Worm (Caenorhabditis elegans): ENCODE results near the gene R13H4.7.
A peak's percentile ranks its signal among the peaks of the same experiment; 100 is the strongest.

Gene R13H4.7

ce11 chrV:11893975-11894374 is 25.9 kb upstream of the R13H4.7 start, which contains the start of gene K12G11.6:
K12G11.6 (plus strand) TSS chrV:11894331.
- TF ChIP-seq tbx-2 (tag; optimal IDR thresholded peaks at IDR 0.05), result no peak
- TF ChIP-seq lsy-2 (tag; optimal IDR thresholded peaks at IDR 0.05), result no peak
- no peak for TF ChIP-seq mab-9 (GFP tag; IDR thresholded peaks at IDR 0.05)
- TF ChIP-seq C04F5.9 (tag; optimal IDR thresholded peaks at IDR 0.05), result no peak
- TF ChIP-seq egl-13 (tag; optimal IDR thresholded peaks at IDR 0.05), result no peak
- no peak for TF ChIP-seq pag-3 (tag; optimal IDR thresholded peaks at IDR 0.05; ENCODE audit: borderline replicate concordance, insufficient read depth)
- no peak for TF ChIP-seq nhr-12 (tag; optimal IDR thresholded peaks at IDR 0.05)
- no peak for TF ChIP-seq nhr-77 (tag; optimal IDR thresholded peaks at IDR 0.05)
- no peak for TF ChIP-seq lin-15B (tag; optimal IDR thresholded peaks at IDR 0.05)

DNA sequence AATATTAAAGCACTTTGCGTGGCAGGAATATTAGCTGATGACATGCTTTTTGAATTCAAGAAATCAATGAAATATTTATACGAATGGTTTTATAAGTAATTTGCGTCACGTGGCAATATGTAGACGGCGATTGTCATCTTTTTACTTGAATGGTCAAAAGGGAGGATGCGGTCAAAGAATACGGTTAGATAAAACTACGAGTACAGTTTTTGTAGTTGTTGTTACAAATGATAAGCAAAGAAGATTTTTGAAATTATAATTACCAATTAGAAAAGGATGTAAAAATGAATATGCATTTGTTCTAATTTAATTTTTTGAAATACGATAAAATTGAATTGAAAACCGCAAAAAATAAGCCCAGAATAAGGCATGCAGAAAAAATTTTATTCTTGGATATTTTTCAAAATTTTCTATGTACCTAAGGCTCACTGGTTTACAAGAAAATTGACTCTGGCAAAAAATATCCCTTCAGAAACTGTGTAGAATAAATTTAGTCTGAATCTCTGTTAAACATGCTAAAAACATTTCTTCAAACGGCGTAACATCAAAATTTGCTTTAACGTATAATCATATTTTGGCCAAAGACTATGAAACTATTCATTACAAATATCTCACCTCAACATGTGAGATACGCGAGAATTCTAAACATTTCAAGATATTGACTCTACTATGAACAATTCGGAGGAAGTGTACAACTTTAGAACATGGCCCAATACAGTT is 23.3 kb upstream of the R13H4.7 start, which contains the start of the genes sodh-2 and srx-76:
TSS of gene sodh-2 (minus strand) at position 101 of the 720 bp plus-strand sequence.
TSS of gene srx-76 (plus strand) at position 670 of the 720 bp plus-strand sequence.
- TF ChIP-seq fkh-4 (tag; optimal IDR thresholded peaks at IDR 0.05; ENCODE audit: borderline replicate concordance) (no peak), hlh-4 (tag; optimal IDR thresholded peaks at IDR 0.05) (no peak), efl-3 (GFP tag; optimal IDR thresholded peaks at IDR 0.05) (no peak), nhr-20 (tag; optimal IDR thresholded peaks at IDR 0.05) (peak; percentile 33), efl-1 (optimal IDR thresholded peaks at IDR 0.05) (no peak), efl-1 (GFP tag; optimal IDR thresholded peaks at IDR 0.05 in 1 of 2) (peak in 1 of 2 experiments; percentile 47), ama-1 (optimal IDR thresholded peaks at IDR 0.05) (no peak), egl-27 (tag; optimal IDR thresholded peaks at IDR 0.05) (no peak), F16B12.6 (tag; optimal IDR thresholded peaks at IDR 0.05) (no peak), snpc-4 (tag; optimal IDR thresholded peaks at IDR 0.05) (no peak), lin-35 (GFP tag; optimal IDR thresholded peaks at IDR 0.05) (peak in 1 of 2 experiments; percentile 1)

- peak in 1 of 6 experiments; percentile 3 for TF ChIP-seq elt-3 (tag; optimal IDR thresholded peaks at IDR 0.05)
- peak; percentile 53 for TF ChIP-seq nhr-71 (tag; optimal IDR thresholded peaks at IDR 0.05)
- peak; percentile 40 for TF ChIP-seq nhr-20 (tag; optimal IDR thresholded peaks at IDR 0.05)
- peak; percentile 65 for TF ChIP-seq ceh-88 (GFP tag; IDR thresholded peaks at IDR 0.05)
- peak in 1 of 2 experiments; percentile 54 for TF ChIP-seq lsy-2 (tag; optimal IDR thresholded peaks at IDR 0.05)
- TF ChIP-seq skn-1 (tag; optimal IDR thresholded peaks at IDR 0.05), result peak; percentile 7
- peak; percentile 83 for TF ChIP-seq rnt-1 (tag; optimal IDR thresholded peaks at IDR 0.05)
- peak; percentile 61 for TF ChIP-seq C16A3.4 (tag; optimal IDR thresholded peaks at IDR 0.05)
- no peak for TF ChIP-seq sptf-1 (tag; optimal IDR thresholded peaks at IDR 0.05)
- TF ChIP-seq ces-1 (GFP tag; optimal IDR thresholded peaks at IDR 0.05), result no peak
- TF ChIP-seq tbx-2 (tag; optimal IDR thresholded peaks at IDR 0.05), result peak; percentile 56
- TF ChIP-seq pag-3 (tag; optimal IDR thresholded peaks at IDR 0.05; ENCODE audit: borderline replicate concordance, insufficient read depth), result no peak
- no peak for TF ChIP-seq ztf-11 (tag; optimal IDR thresholded peaks at IDR 0.05)
- TF ChIP-seq efl-1 (optimal IDR thresholded peaks at IDR 0.05), result peak in 1 of 2 experiments; percentile 18
- TF ChIP-seq efl-1 (GFP tag; optimal IDR thresholded peaks at IDR 0.05 in 1 of 2), result peak in 1 of 2 experiments; percentile 93
- TF ChIP-seq lin-14 (GFP tag; optimal IDR thresholded peaks at IDR 0.05), result peak; percentile 62
- TF ChIP-seq unc-98 (GFP tag; IDR thresholded peaks at IDR 0.05), result no peak
- TF ChIP-seq nhr-76 (tag; optimal IDR thresholded peaks at IDR 0.05), result no peak
- peak; percentile 12 to 37 (median 16) for TF ChIP-seq dpl-1 (GFP tag; optimal IDR thresholded peaks at IDR 0.05)
- peak in 1 of 2 experiments; percentile 50 for TF ChIP-seq lin-35 (GFP tag; optimal IDR thresholded peaks at IDR 0.05)
- peak; percentile 40 for TF ChIP-seq lin-39 (tag; optimal IDR thresholded peaks at IDR 0.05)
- TF ChIP-seq C04F5.9 (tag; optimal IDR thresholded peaks at IDR 0.05), result peak; percentile 44
- peak; percentile 74 for TF ChIP-seq nhr-85 (tag)
- peak; percentile 13 for TF ChIP-seq lir-3 (tag; optimal IDR thresholded peaks at IDR 0.05; ENCODE audit: poor library complexity)
- TF ChIP-seq mef-2 (tag; optimal IDR thresholded peaks at IDR 0.05), result no peak
- TF ChIP-seq blmp-1 (tag; optimal IDR thresholded peaks at IDR 0.05), result peak; percentile 11
- no peak for TF ChIP-seq mep-1 (tag; optimal IDR thresholded peaks at IDR 0.05)
- TF ChIP-seq irx-1 (tag; optimal IDR thresholded peaks at IDR 0.05), result peak; percentile 51
- TF ChIP-seq snu-23 (GFP tag; optimal IDR thresholded peaks at IDR 0.05), result peak; percentile 62
- peak; percentile 77 for TF ChIP-seq aly-2 (tag; optimal IDR thresholded peaks at IDR 0.05)
- TF ChIP-seq nhr-90 (tag; optimal IDR thresholded peaks at IDR 0.05; ENCODE audit: poor library complexity), result peak; percentile 60
- peak; percentile 72 for TF ChIP-seq nhr-19 (GFP tag; conservative IDR thresholded peaks at IDR 0.05)
- TF ChIP-seq sup-37 (GFP tag; optimal IDR thresholded peaks at IDR 0.05), result no peak
These were observed 21.3 kb upstream of the R13H4.7 start for ce11 chrV:11889115-11889935.

All from whole organism, L1 larva.